Worm (Caenorhabditis elegans) whole organism, L4 larva: Measurements from ENCODE around the gene ttm-2.

Experiments
- D1046.2 ChIP-seq: fragments of 200-800 bp; sonication (Bioruptor generic); IDR thresholded peaks from 2 replicates; pipeline ENCODE4 v1.3.6; 2022; ENCODE audit warnings: missing genetic modification characterization, missing compliant biosample characterization
- F49E8.2 ChIP-seq: sonication (generic microtip); optimal IDR thresholded peaks from 2 replicates; lab custom pipeline; 2016; ENCODE audit warnings: missing compliant biosample characterization, mild to moderate bottlenecking, missing genetic modification characterization, borderline replicate concordance
- T20F7.1 ChIP-seq: fragments of 200-800 bp; sonication (Bioruptor generic); optimal IDR thresholded peaks from 2 replicates; lab custom pipeline; 2018; ENCODE audit warnings: mild to moderate bottlenecking, missing genetic modification characterization, missing compliant biosample characterization
- T26A8.4 ChIP-seq: fragments of 200-800 bp; sonication (Bioruptor generic); IDR thresholded peaks from 2 replicates; pipeline ENCODE4 v1.3.6; 2022; ENCODE audit warnings: missing genetic modification characterization, missing compliant biosample characterization
- Y48G9A.11 ChIP-seq: fragments of 200-800 bp; sonication (Bioruptor generic); IDR thresholded peaks from 2 replicates; pipeline ENCODE4 v1.3.6; 2022; ENCODE audit warnings: missing genetic modification reagents, missing genetic modification characterization, missing compliant biosample characterization
- aha-1 ChIP-seq: fragments of 150-350 bp; peaks from one replicate; lab custom pipeline; 2014; ENCODE audit warnings: missing biosample characterization, missing genetic modification characterization
- ceh-20 ChIP-seq: fragments of 200-800 bp; sonication (Bioruptor generic); IDR thresholded peaks from 2 replicates; pipeline ENCODE4 v1.3.6; 2022; ENCODE audit warnings: missing genetic modification reagents, missing genetic modification characterization, missing compliant biosample characterization
- ceh-28 ChIP-seq: fragments of 150-350 bp; optimal IDR thresholded peaks from 2 replicates; lab custom pipeline; 2014; ENCODE audit warnings: missing biosample characterization, missing genetic modification reagents, missing genetic modification characterization
- ceh-32 ChIP-seq: sonication (generic microtip); optimal IDR thresholded peaks from 2 replicates; lab custom pipeline; 2016; ENCODE audit warnings: mild to moderate bottlenecking, missing genetic modification characterization, missing compliant biosample characterization; ENCODE audit not compliant: poor library complexity
- ceh-44 ChIP-seq: fragments of 200-800 bp; sonication (Bioruptor generic); IDR thresholded peaks from 2 replicates; pipeline ENCODE4 v1.3.6; 2022; ENCODE audit warnings: missing genetic modification reagents, missing genetic modification characterization, missing compliant biosample characterization
- ceh-62 ChIP-seq: sonication (generic microtip); optimal IDR thresholded peaks from 2 replicates; lab custom pipeline; 2017; ENCODE audit warnings: missing biosample characterization, missing genetic modification characterization
- cey-2 ChIP-seq: sonication (generic microtip); optimal IDR thresholded peaks from 3 replicates; lab custom pipeline; 2017; ENCODE audit warnings: missing genetic modification characterization, mild to moderate bottlenecking, missing compliant biosample characterization, antibody characterized with exemption, borderline replicate concordance; ENCODE audit not compliant: insufficient read depth
- daf-16 ChIP-seq, 3 experiments: sonication (generic microtip); optimal IDR thresholded peaks; 2 replicates each; lab custom pipeline; 2016 to 2017; ENCODE audit warnings: missing genetic modification characterization in 3 of 3, missing genetic modification reagents in 3 of 3, mild to moderate bottlenecking in 2 of 3, missing compliant biosample characterization in 2 of 3, missing biosample characterization in 1 of 3, moderate library complexity in 1 of 3
- daf-19 ChIP-seq: fragments of 200-800 bp; sonication (Bioruptor generic); conservative IDR thresholded peaks from 2 replicates; pipeline ENCODE4 v1.3.6; 2022; ENCODE audit warnings: missing genetic modification characterization, missing compliant biosample characterization
- daf-8 ChIP-seq: fragments of 200-800 bp; sonication (Bioruptor generic); IDR thresholded peaks from 2 replicates; pipeline ENCODE4 v1.3.6; 2022; ENCODE audit warnings: missing genetic modification characterization, missing compliant biosample characterization
- dmd-6 ChIP-seq: fragments of 200-800 bp; sonication (Bioruptor generic); IDR thresholded peaks from 2 replicates; pipeline ENCODE4 v1.3.6; 2022; ENCODE audit warnings: missing genetic modification reagents, missing genetic modification characterization, missing compliant biosample characterization
- dve-1 ChIP-seq: sonication (generic microtip); optimal IDR thresholded peaks from 2 replicates; lab custom pipeline; 2017; ENCODE audit warnings: antibody characterized with exemption, mild to moderate bottlenecking, missing genetic modification characterization, missing compliant biosample characterization; ENCODE audit not compliant: insufficient read depth
- egl-43 ChIP-seq: fragments of 200-800 bp; sonication (Bioruptor generic); IDR thresholded peaks from 2 replicates; pipeline ENCODE4 v1.3.6; 2022; ENCODE audit warnings: missing genetic modification reagents, missing genetic modification characterization, missing compliant biosample characterization
- fkh-10 ChIP-seq: fragments of 150-350 bp; optimal IDR thresholded peaks from 2 replicates; lab custom pipeline; 2014; ENCODE audit warnings: missing biosample characterization, missing genetic modification reagents, missing genetic modification characterization
- gei-8 ChIP-seq: fragments of 200-800 bp; sonication (Bioruptor generic); optimal IDR thresholded peaks from 2 replicates; lab custom pipeline; 2018; ENCODE audit warnings: mild to moderate bottlenecking, missing genetic modification characterization, missing compliant biosample characterization
- hlh-11 ChIP-seq: fragments of 200-800 bp; sonication (Bioruptor generic); optimal IDR thresholded peaks from 2 replicates; lab custom pipeline; 2018; ENCODE audit warnings: mild to moderate bottlenecking, missing genetic modification characterization, missing compliant biosample characterization
- hlh-30 ChIP-seq: sonication (generic microtip); optimal IDR thresholded peaks from 2 replicates; lab custom pipeline; 2017; ENCODE audit warnings: antibody characterized with exemption, mild to moderate bottlenecking, missing genetic modification characterization, missing compliant biosample characterization; ENCODE audit not compliant: insufficient read depth
- lim-7 ChIP-seq: fragments of 200-800 bp; sonication (Bioruptor generic); IDR thresholded peaks from 2 replicates; pipeline ENCODE4 v1.3.6; 2022; ENCODE audit warnings: missing genetic modification characterization, missing compliant biosample characterization
- lin-15B ChIP-seq: fragments of 150-350 bp; sonication (generic microtip); optimal IDR thresholded peaks from 3 replicates; lab custom pipeline; 2014; ENCODE audit warnings: missing biosample characterization, missing genetic modification characterization
- madf-5 ChIP-seq, 2 experiments: fragments of 200-800 bp; sonication (Bioruptor generic); IDR thresholded peaks; 2 replicates each; pipeline ENCODE4 v1.3.6; 2022; ENCODE audit warnings: missing compliant biosample characterization in 2 of 2, missing genetic modification characterization in 2 of 2
- mes-2 ChIP-seq: sonication (generic microtip); optimal IDR thresholded peaks from 2 replicates; lab custom pipeline; 2016; ENCODE audit warnings: missing genotype, mild to moderate bottlenecking, missing genetic modification characterization, missing compliant biosample characterization; ENCODE audit not compliant: poor library complexity, severe bottlenecking
- mxl-3 ChIP-seq: fragments of 200-800 bp; sonication (Bioruptor generic); optimal IDR thresholded peaks from 2 replicates; lab custom pipeline; 2018; ENCODE audit warnings: mild to moderate bottlenecking, missing genetic modification characterization, missing compliant biosample characterization
- nhr-11 ChIP-seq: fragments of 150-350 bp; optimal IDR thresholded peaks from 2 replicates; lab custom pipeline; 2014; ENCODE audit warnings: missing biosample characterization, missing genetic modification characterization
- nhr-28 ChIP-seq: fragments of 150-350 bp; optimal IDR thresholded peaks from 2 replicates; lab custom pipeline; 2014; ENCODE audit warnings: missing biosample characterization, missing genetic modification characterization
- nhr-42 ChIP-seq: fragments of 200-800 bp; sonication (Bioruptor generic); IDR thresholded peaks from 2 replicates; pipeline ENCODE4 v1.3.6; 2022; ENCODE audit warnings: missing genetic modification characterization, missing compliant biosample characterization
- nhr-48 ChIP-seq: sonication (generic microtip); optimal IDR thresholded peaks from 2 replicates; lab custom pipeline; 2016; ENCODE audit warnings: mild to moderate bottlenecking, missing genetic modification characterization, missing compliant biosample characterization
- nhr-76 ChIP-seq: fragments of 150-350 bp; optimal IDR thresholded peaks from 2 replicates; lab custom pipeline; 2014; ENCODE audit warnings: missing biosample characterization, missing genetic modification characterization
- nhr-77 ChIP-seq: fragments of 150-350 bp; optimal IDR thresholded peaks from 2 replicates; lab custom pipeline; 2014; ENCODE audit warnings: missing biosample characterization, missing genetic modification characterization
- php-3 ChIP-seq: fragments of 200-800 bp; sonication (Bioruptor generic); IDR thresholded peaks from 2 replicates; pipeline ENCODE4 v1.3.6; 2022; ENCODE audit warnings: missing genetic modification reagents, missing genetic modification characterization, missing compliant biosample characterization
- pqm-1 ChIP-seq: sonication (generic microtip); optimal IDR thresholded peaks from 2 replicates; lab custom pipeline; 2017; ENCODE audit warnings: missing biosample characterization, missing genetic modification characterization
- rbr-2 ChIP-seq: sonication (generic microtip); optimal IDR thresholded peaks from 2 replicates; lab custom pipeline; 2016; ENCODE audit warnings: missing genotype, missing genetic modification characterization, missing compliant biosample characterization
- sdz-12 ChIP-seq: fragments of 200-800 bp; sonication (Bioruptor generic); optimal IDR thresholded peaks from 2 replicates; lab custom pipeline; 2018; ENCODE audit warnings: mild to moderate bottlenecking, missing genetic modification characterization, missing compliant biosample characterization
- skn-1 ChIP-seq: fragments of 150-350 bp; optimal IDR thresholded peaks from 2 replicates; lab custom pipeline; 2014; ENCODE audit warnings: missing biosample characterization, missing genetic modification characterization
- unc-62 ChIP-seq, 3 experiments: fragments of 150-350 bp in 1 of 3; sonication (generic microtip); optimal IDR thresholded peaks in 2 of 3; peaks in 1 of 3; 1 replicate in 1 of 3; 2 replicates in 2 of 3; lab custom pipeline; 2014 to 2017; ENCODE audit warnings: missing biosample characterization in 3 of 3, missing genetic modification characterization in 3 of 3, missing genetic modification reagents in 3 of 3, missing genotype in 1 of 3
- vab-7 ChIP-seq: fragments of 200-800 bp; sonication (Bioruptor generic); IDR thresholded peaks from 2 replicates; pipeline ENCODE4 v1.3.6; 2022; ENCODE audit warnings: missing genetic modification reagents, missing genetic modification characterization, missing compliant biosample characterization

The ttm-2 gene

ce11 chrII:4805799-4806198 is 39.6 kb upstream of the ttm-2 start:
- TF ChIP-seq daf-19 (no peak), daf-8 (no peak), skn-1 (tag; lab: Kevin White, UChicago) (no peak), hlh-30 (no peak), sdz-12 (GFP tag; lab: Kevin White, UChicago) (no peak), mxl-3 (GFP tag; lab: Kevin White, UChicago) (no peak), gei-8 (no peak), nhr-48 (tag; lab: Kevin White, UChicago) (no peak), nhr-11 (peak; percentile 36), nhr-76 (tag; lab: Kevin White, UChicago) (no peak), daf-16 (GFP tag; optimal IDR thresholded peaks at IDR 0.05; lab: Kevin White, UChicago) (peak in 1 of 2 experiments; percentile 58), daf-16 (tag; optimal IDR thresholded peaks at IDR 0.05; lab: Kevin White, UChicago) (no peak), D1046.2 (GFP tag; lab: Robert Waterston, UW) (no peak)

DNA sequence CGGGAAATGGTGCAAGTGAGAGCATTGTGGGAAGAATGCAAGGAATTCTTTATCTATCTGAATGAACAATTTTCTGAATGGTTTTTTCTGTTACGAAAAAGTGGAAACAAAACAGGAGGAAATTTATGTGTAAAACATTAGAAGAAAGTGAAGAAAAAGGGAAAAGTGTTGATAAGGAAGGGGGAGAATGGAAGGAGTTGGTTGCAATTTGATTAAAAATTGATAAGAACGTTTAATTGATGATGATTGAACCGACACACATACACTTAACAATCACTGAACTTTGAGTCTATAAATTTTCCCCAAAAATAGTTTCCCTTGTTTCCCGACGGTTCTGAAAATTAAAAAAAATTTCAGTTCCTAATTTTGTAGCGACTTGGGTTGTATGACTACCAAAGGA is 36.7 kb upstream of the ttm-2 start:
- TF ChIP-seq nhr-28 (tag; lab: Kevin White, UChicago) (peak; percentile 66), hlh-11 (peak; percentile 29), dmd-6 (peak; percentile 42; the same call in 1 of the 2 replicates), dve-1 (tag; lab: Kevin White, UChicago) (peak; percentile 1), daf-16 (GFP tag; optimal IDR thresholded peaks at IDR 0.05; lab: Kevin White, UChicago) (no peak), daf-16 (tag; optimal IDR thresholded peaks at IDR 0.05; lab: Kevin White, UChicago) (peak; percentile 49), lim-7 (GFP tag; lab: Robert Waterston, UW) (no peak), cey-2 (no peak), pqm-1 (tag; lab: Kevin White, UChicago) (peak; percentile 77), php-3 (GFP tag; lab: Robert Waterston, UW) (peak; percentile 64; the same call in 1 of the 2 replicates)

DNA sequence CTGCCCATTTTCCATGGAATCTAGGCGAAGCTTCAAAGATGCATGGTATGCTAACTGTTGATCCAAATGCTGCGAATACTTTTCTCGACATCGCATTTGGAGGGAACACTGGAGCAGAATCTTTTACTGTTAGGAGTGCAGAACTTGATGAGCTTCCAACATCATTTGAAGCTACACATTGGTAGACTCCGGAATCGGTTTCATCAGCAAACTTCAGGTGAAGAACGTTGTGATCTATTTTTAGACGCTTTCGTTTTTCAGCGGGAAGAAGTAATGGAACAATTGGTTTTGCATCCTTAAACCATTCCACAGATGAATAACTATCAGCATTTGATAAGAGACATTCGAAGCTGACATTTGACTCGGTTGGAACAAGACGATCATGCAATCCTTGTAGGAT is 34.3 kb upstream of the ttm-2 start:
- TF ChIP-seq egl-43 (GFP tag; lab: Robert Waterston, UW) (0 out of 2 replicates have a peak, but pooled peaks have one; percentile 5), unc-62 (GFP tag; optimal IDR thresholded peaks at IDR 0.05 in 1 of 2; lab: Kevin White, UChicago) (peak in 1 of 2 experiments; percentile 95), unc-62 (tag; optimal IDR thresholded peaks at IDR 0.05; lab: Kevin White, UChicago) (no peak), ceh-32 (tag; lab: Kevin White, UChicago) (no peak), F49E8.2 (tag; lab: Kevin White, UChicago) (no peak), ceh-28 (tag; lab: Kevin White, UChicago) (no peak), mes-2 (tag; lab: Kevin White, UChicago) (no peak)

DNA sequence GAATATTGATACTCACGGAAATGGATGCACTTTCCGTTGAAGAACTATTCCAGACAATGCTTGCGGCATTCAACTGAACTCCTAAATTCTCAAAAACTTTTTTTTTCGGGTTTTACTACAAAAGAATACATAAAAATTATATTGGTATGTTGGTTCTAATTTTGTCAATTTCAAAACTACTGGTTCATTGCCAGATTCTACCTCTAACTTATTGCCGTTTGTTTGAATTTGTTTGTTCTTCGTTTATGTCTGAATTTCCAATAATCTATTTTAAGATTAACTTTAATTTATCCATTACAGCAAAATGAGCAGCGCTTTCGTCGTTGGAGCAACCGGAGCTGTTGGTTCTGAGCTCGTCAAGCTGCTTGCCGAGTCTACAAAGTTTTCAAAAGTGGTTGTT is 30.9 kb upstream of the ttm-2 start, which contains the start of gene C33F10.14:
TSS of gene C33F10.14 (plus strand) at position 301 of the 400 bp plus-strand sequence.
- TF ChIP-seq madf-5 (GFP tag; IDR thresholded peaks at IDR 0.05; lab: Robert Waterston, UW) (no peak), Y48G9A.11 (GFP tag; lab: Robert Waterston, UW) (no peak)

DNA sequence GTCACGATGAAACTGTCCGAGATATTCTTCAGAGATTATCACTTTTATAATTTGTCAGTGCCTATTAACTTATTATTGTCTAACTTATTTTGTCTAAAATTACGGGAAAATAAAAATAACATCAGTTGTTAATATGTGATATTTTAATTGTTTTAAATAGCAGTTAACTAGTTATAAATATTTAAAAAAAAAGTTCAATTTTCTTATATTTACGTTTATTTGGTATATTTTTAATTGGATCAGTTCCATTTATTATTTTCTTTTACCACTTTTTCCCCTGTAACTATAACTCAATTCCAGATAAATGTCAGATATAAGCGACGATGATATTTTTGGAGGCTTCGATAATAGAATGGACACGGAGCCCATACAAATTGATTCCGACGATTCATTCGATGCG is 29.3 kb upstream of the ttm-2 start, which contains the start of gene C33F10.4:
TSS of gene C33F10.4 (plus strand) at position 301 of the 400 bp plus-strand sequence.
- no peak for TF ChIP-seq aha-1
- TF ChIP-seq nhr-77 (tag; lab: Kevin White, UChicago) = no peak
- TF ChIP-seq lin-15B (tag; lab: Kevin White, UChicago) = no peak
- no peak for TF ChIP-seq ceh-62
- no peak for TF ChIP-seq daf-19
- TF ChIP-seq ceh-32 (tag; lab: Kevin White, UChicago) = no peak
- no peak for TF ChIP-seq daf-8
- no peak for TF ChIP-seq vab-7 (GFP tag; lab: Robert Waterston, UW)
- no peak for TF ChIP-seq T26A8.4 (GFP tag; lab: Robert Waterston, UW)
- no peak for TF ChIP-seq ceh-20 (GFP tag; lab: Robert Waterston, UW)
- no peak for TF ChIP-seq Y48G9A.11 (GFP tag; lab: Robert Waterston, UW)
- no peak for TF ChIP-seq nhr-42
- TF ChIP-seq fkh-10 (GFP tag; lab: Kevin White, UChicago) = no peak
- no peak for TF ChIP-seq ceh-44 (GFP tag; lab: Robert Waterston, UW)
- TF ChIP-seq egl-43 (GFP tag; lab: Robert Waterston, UW) = no peak
- no peak for TF ChIP-seq T20F7.1 (GFP tag; lab: Kevin White, UChicago)
- no peak for TF ChIP-seq rbr-2 (tag; lab: Kevin White, UChicago)
- no peak for TF ChIP-seq nhr-28 (tag; lab: Kevin White, UChicago)
